Worm (Caenorhabditis elegans): ENCODE results near the gene H35N09.2.

Gene H35N09.2

DNA sequence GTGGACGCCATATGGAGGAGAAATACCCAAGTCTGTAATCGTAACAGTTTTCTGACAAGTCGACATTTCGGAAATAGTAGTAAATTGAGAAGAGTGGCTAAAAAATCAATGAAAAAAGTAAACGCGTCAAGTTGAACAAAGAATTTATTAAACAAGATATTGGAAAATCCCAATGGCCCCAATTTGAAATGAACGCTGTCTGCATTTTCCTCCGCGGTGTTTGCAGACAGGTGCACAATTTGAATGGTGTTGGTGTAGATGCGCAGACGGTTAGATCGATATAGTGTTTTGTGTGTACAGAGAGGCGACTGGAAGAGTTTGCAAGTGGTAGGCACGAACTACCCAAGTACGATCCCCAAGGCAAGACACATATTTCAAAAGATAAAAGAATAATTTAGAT is at the start of gene H35N09.2, which contains the start of gene H35N09.1:
Gene H35N09.2, minus strand, starts transcription at position 54 of the 400 bp plus-strand sequence.
Gene H35N09.1, plus strand, starts transcription at position 335 of the 400 bp plus-strand sequence.
- peak; percentile 47 for TF ChIP-seq nfya-1 (tag; optimal IDR thresholded peaks at IDR 0.05; ENCODE audit: insufficient read depth)
- TF ChIP-seq egl-5 (tag; optimal IDR thresholded peaks at IDR 0.05) = no peak
- no peak for TF ChIP-seq unc-62 (GFP tag; optimal IDR thresholded peaks at IDR 0.05)
- peak; percentile 3 for TF ChIP-seq ceh-28 (tag; optimal IDR thresholded peaks at IDR 0.05)
- TF ChIP-seq ztf-11 (tag; optimal IDR thresholded peaks at IDR 0.05) = no peak
- TF ChIP-seq jun-1 (tag; optimal IDR thresholded peaks at IDR 0.05) = no peak
- peak; percentile 45 for TF ChIP-seq hmg-11 (tag; optimal IDR thresholded peaks at IDR 0.05)
- peak; percentile 34 for TF ChIP-seq elt-2 (tag; optimal IDR thresholded peaks at IDR 0.05)
- TF ChIP-seq eor-1 (tag; optimal IDR thresholded peaks at IDR 0.05) = no peak
- no peak for TF ChIP-seq nhr-237 (tag; optimal IDR thresholded peaks at IDR 0.05)
- TF ChIP-seq R02D3.7 (tag; optimal IDR thresholded peaks at IDR 0.05) = no peak
- no peak for TF ChIP-seq fkh-10 (GFP tag; optimal IDR thresholded peaks at IDR 0.05)
- peak; percentile 36 for TF ChIP-seq lin-39 (tag; optimal IDR thresholded peaks at IDR 0.05)
- TF ChIP-seq nhr-25 (tag; optimal IDR thresholded peaks at IDR 0.05) = peak; percentile 15
- peak; percentile 68 for TF ChIP-seq nhr-23 (tag; optimal IDR thresholded peaks at IDR 0.05)
- peak; percentile 89 for TF ChIP-seq pha-4 (tag; optimal IDR thresholded peaks at IDR 0.05)

DNA sequence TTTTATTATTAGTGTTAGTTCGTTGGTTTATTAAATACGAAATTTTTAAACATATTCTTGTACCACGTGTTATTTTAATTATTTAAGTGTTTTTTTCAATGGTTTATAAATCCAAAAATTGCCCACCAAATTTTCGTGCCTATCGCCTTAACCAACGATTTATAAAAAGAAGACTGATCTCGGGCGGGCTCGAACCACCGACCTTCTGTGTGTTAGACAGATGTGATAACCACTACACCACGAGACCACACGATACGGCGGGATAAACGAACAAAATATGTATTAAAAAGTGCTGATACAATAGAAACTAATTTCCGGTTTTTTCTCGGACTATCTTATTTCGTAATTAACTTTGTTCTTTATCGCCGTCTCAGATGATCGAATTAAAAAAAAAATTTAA is 45.7 kb upstream of the H35N09.2 start:
- TF ChIP-seq lin-15B (tag; optimal IDR thresholded peaks at IDR 0.05) = no peak
- no peak for TF ChIP-seq hmg-11 (tag; optimal IDR thresholded peaks at IDR 0.05)
- no peak for TF ChIP-seq ceh-28 (tag; optimal IDR thresholded peaks at IDR 0.05)
- TF ChIP-seq elt-2 (tag; optimal IDR thresholded peaks at IDR 0.05) = peak; percentile 17
- TF ChIP-seq lin-39 (tag; optimal IDR thresholded peaks at IDR 0.05) = no peak
- no peak for TF ChIP-seq tbx-2 (tag; optimal IDR thresholded peaks at IDR 0.05)
- peak; percentile 9 for TF ChIP-seq nfya-1 (tag; optimal IDR thresholded peaks at IDR 0.05; ENCODE audit: insufficient read depth)
- peak; percentile 9 for TF ChIP-seq nhr-43 (tag; optimal IDR thresholded peaks at IDR 0.05; ENCODE audit: poor library complexity, severe bottlenecking)
- TF ChIP-seq R02D3.7 (tag; optimal IDR thresholded peaks at IDR 0.05) = no peak
- no peak for TF ChIP-seq ceh-82 (tag; optimal IDR thresholded peaks at IDR 0.05)
- peak; percentile 10 for TF ChIP-seq nhr-23 (tag; optimal IDR thresholded peaks at IDR 0.05)

DNA sequence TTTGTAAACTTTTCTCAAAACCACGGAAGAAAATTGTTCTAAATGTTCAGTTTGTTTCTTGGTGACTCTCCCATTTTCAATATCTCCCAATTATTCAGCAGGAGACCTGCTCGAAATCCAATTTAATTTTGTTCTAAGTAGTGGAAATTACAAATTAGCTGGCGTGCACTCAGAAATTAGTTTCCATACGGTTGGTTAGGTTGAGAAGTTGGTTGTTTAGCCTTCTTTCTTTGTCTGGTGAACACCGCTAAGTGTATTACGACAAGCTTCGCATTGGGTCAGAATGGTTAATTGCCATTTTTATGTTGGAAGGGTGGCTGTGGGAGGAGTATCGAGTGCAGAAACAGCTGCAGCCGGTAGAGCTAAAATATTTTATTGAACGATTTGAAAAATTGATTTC is 43.7 kb upstream of the H35N09.2 start:
- TF ChIP-seq zag-1 (tag; optimal IDR thresholded peaks at IDR 0.05) (no peak), fos-1 (tag; optimal IDR thresholded peaks at IDR 0.05) (no peak), aly-2 (tag; optimal IDR thresholded peaks at IDR 0.05) (no peak), elt-3 (tag; optimal IDR thresholded peaks at IDR 0.05) (no peak), pqm-1 (tag; optimal IDR thresholded peaks at IDR 0.05) (no peak), nhr-11 (tag; optimal IDR thresholded peaks at IDR 0.05) (no peak), nhr-12 (tag; optimal IDR thresholded peaks at IDR 0.05) (no peak), ceh-9 (tag; optimal IDR thresholded peaks at IDR 0.05) (no peak), elt-2 (tag; optimal IDR thresholded peaks at IDR 0.05) (no peak), unc-39 (tag; optimal IDR thresholded peaks at IDR 0.05) (no peak), lin-39 (tag; optimal IDR thresholded peaks at IDR 0.05) (no peak), nhr-76 (tag; optimal IDR thresholded peaks at IDR 0.05) (no peak)

DNA sequence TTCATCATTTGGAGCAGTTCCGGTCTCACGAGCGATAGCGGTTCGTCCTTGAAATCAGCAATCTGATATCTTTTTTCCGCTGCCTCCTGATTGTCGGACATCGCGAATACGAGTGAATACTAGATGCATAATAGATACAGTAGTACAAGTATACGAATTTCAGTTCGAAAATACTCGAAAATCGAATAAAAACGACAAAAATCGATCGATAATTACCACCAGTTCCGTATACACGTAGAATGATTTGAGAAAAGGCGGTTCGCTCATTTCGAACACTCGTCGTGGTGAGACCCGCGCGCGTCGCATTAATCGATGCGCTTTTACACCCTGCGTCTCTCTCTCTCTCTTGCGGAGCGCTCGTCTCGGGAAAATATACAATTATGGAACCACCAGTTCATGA is 42.1 kb upstream of the H35N09.2 start, which contains the start of gene F12D9.2:
Gene F12D9.2, minus strand, starts transcription at position 101 of the 400 bp plus-strand sequence.
- no peak for TF ChIP-seq skn-1 (tag; optimal IDR thresholded peaks at IDR 0.05)
- TF ChIP-seq egl-5 (tag; optimal IDR thresholded peaks at IDR 0.05) = no peak
- TF ChIP-seq mml-1 (tag; optimal IDR thresholded peaks at IDR 0.05) = no peak
- TF ChIP-seq nhr-25 (tag; optimal IDR thresholded peaks at IDR 0.05) = no peak
- no peak for TF ChIP-seq unc-62 (GFP tag; optimal IDR thresholded peaks at IDR 0.05)
- no peak for TF ChIP-seq sea-2 (GFP tag; optimal IDR thresholded peaks at IDR 0.05)

DNA sequence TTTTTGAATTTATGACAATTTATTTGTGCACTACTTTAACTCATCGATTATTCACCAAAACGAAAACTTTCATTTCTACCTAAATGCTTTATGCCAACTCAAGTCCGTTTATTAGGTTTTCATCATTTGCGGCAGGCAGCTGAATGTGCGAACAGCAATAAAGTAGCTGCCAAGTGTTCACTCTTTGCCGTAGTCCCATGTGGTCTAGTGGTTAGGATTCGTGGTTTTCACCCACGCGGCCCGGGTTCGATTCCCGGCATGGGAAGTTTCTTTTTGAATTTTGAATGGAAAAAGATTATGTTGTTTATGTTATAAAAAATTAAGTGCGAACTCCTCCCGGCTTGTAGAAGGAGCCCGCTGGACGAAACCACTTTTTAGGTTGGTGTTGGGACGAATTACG is 41.4 kb upstream of the H35N09.2 start:
- TF ChIP-seq hmg-11 (tag; optimal IDR thresholded peaks at IDR 0.05) (peak; percentile 70), ztf-4 (tag; optimal IDR thresholded peaks at IDR 0.05) (no peak), elt-2 (tag; optimal IDR thresholded peaks at IDR 0.05) (peak; percentile 32), ztf-11 (tag; optimal IDR thresholded peaks at IDR 0.05) (no peak), nfya-1 (tag; optimal IDR thresholded peaks at IDR 0.05; ENCODE audit: insufficient read depth) (peak; percentile 30), tbx-2 (tag; optimal IDR thresholded peaks at IDR 0.05) (peak; percentile 4), jun-1 (tag; optimal IDR thresholded peaks at IDR 0.05) (peak; percentile 1), pha-4 (tag; optimal IDR thresholded peaks at IDR 0.05) (peak; percentile 37), nhr-43 (tag; optimal IDR thresholded peaks at IDR 0.05; ENCODE audit: poor library complexity, severe bottlenecking) (peak; percentile 51), fos-1 (tag; optimal IDR thresholded peaks at IDR 0.05) (no peak), fkh-2 (tag; optimal IDR thresholded peaks at IDR 0.05) (no peak)

Measured in whole organism, L3 larva.